Worm (Caenorhabditis elegans) whole organism, L1 larva: ENCODE results near the gene flp-28.

Experiments
- fkh-10 ChIP-seq: sonication (generic microtip); optimal IDR thresholded peaks from 2 replicates; lab custom pipeline; 2017; ENCODE audit warnings: missing biosample characterization, missing genetic modification reagents, missing genetic modification characterization
- grh-1 ChIP-seq: fragments of 200-800 bp; sonication (Bioruptor generic); IDR thresholded peaks from 2 replicates; pipeline ENCODE4 v1.3.6; 2022; ENCODE audit warnings: missing genetic modification reagents, missing genetic modification characterization, missing compliant biosample characterization
- lin-14 ChIP-seq: fragments of 200-800 bp; sonication (Bioruptor generic); optimal IDR thresholded peaks from 2 replicates; lab custom pipeline; 2018; ENCODE audit warnings: mild to moderate bottlenecking, missing genetic modification characterization, moderate library complexity, missing compliant biosample characterization
- lsy-2 ChIP-seq, 2 experiments: fragments of 150-350 bp; optimal IDR thresholded peaks; 2 replicates each; lab custom pipeline; 2014; ENCODE audit warnings: missing biosample characterization in 2 of 2, missing genetic modification characterization in 2 of 2
- pqm-1 ChIP-seq: sonication (generic microtip); optimal IDR thresholded peaks from 3 replicates; lab custom pipeline; 2017; ENCODE audit warnings: missing biosample characterization, missing genetic modification characterization
- snu-23 ChIP-seq: sonication (generic microtip); optimal IDR thresholded peaks from 2 replicates; lab custom pipeline; 2016; ENCODE audit warnings: missing genetic modification characterization, missing compliant biosample characterization
- swsn-7 ChIP-seq: sonication (generic microtip); optimal IDR thresholded peaks from 2 replicates; lab custom pipeline; 2016; ENCODE audit warnings: missing genetic modification characterization, missing compliant biosample characterization
- unc-130 ChIP-seq: fragments of 150-350 bp; optimal IDR thresholded peaks from 2 replicates; lab custom pipeline; 2017; ENCODE audit warnings: missing biosample characterization, missing genetic modification characterization, inconsistent platforms
- ztf-11 ChIP-seq, 2 experiments: sonication (generic microtip); optimal IDR thresholded peaks; 2 replicates each; lab custom pipeline; 2016 to 2017; ENCODE audit warnings: missing genetic modification characterization in 2 of 2, missing biosample characterization in 1 of 2, missing compliant biosample characterization in 1 of 2
- ztf-4 ChIP-seq: fragments of 150-350 bp; optimal IDR thresholded peaks from 2 replicates; lab custom pipeline; 2014; ENCODE audit warnings: missing biosample characterization, missing genetic modification characterization

- TF ChIP-seq unc-130 (tag; lab: Kevin White, UChicago) (no peak), lsy-2 (tag; optimal IDR thresholded peaks at IDR 0.05; lab: Kevin White, UChicago) (no peak), fkh-10 (GFP tag; lab: Kevin White, UChicago) (no peak), pqm-1 (tag; lab: Kevin White, UChicago) (no peak), ztf-4 (tag; lab: Kevin White, UChicago) (no peak), lin-14 (GFP tag; lab: Kevin White, UChicago) (no peak), ztf-11 (tag; optimal IDR thresholded peaks at IDR 0.05; lab: Kevin White, UChicago) (no peak), grh-1 (no peak), swsn-7 (tag; lab: Kevin White, UChicago) (no peak), snu-23 (no peak)
These were observed 4.5 kb downstream of the flp-28 start for ce11 chrX:10083272-10083671.
